Fruit fly (Drosophila melanogaster): Measurements from ENCODE around the gene CASK.

Gene CASK

DNA sequence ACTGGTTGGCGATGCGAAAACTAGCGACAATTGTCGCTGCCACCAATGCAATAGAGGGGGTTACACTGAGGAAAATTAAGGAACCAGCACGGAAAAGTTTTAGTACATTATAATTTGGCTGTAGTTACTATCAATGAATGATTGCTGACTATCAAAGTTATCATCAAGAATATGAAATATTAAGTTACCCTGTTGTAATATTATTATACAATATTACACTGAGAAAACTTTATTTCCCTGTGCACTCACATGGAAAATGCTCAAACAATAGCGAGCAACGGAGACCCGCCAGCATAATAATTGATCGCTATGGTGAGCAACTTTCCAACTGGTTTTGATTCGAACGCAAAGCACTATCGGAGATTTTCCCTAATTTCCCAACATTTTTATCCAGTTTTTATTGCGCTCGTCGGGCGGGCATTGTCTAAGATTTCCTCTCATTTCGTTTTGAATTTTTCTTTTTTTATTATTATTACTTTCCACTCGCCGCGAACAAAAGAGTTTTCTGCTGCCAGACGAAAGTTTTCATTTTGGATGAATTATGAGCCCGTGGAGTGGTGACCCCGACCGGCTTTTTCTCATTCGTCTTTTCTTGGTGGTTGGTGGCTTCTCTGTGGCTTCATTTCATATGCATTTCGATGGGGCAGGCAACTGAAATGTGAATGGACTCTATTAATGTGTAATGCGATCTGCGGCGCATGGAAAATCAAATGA is 39.8 kb upstream of the CASK start (continued):
- TF ChIP-seq CG10631 (GFP tag; optimal IDR thresholded peaks at IDR 0.05), result peak; percentile 54
- TF ChIP-seq pdm3 (GFP tag; optimal IDR thresholded peaks at IDR 0.05), result peak; percentile 71
- TF ChIP-seq lz (GFP tag; optimal IDR thresholded peaks at IDR 0.05), result peak; percentile 41
- TF ChIP-seq Sox14 (GFP tag; optimal IDR thresholded peaks at IDR 0.05), result peak; percentile 13
- TF ChIP-seq CG11294 (GFP tag; IDR thresholded peaks at IDR 0.05), result peak; percentile 73
- no peak for TF ChIP-seq vri (GFP tag; optimal IDR thresholded peaks at IDR 0.05)
- TF ChIP-seq cyc (GFP tag; optimal IDR thresholded peaks at IDR 0.05), result no peak
- TF ChIP-seq Smox (GFP tag; optimal IDR thresholded peaks at IDR 0.05), result peak; percentile 13
- no peak for TF ChIP-seq fd59A (GFP tag; optimal IDR thresholded peaks at IDR 0.05)
- peak; percentile 31 for TF ChIP-seq esn (GFP tag; optimal IDR thresholded peaks at IDR 0.05)
- TF ChIP-seq CG7368 (GFP tag; optimal IDR thresholded peaks at IDR 0.05), result peak; percentile 32
- peak; percentile 50 for TF ChIP-seq CG6792 (GFP tag; optimal IDR thresholded peaks at IDR 0.05)
- peak; percentile 80 for TF ChIP-seq net (GFP tag; optimal IDR thresholded peaks at IDR 0.05)
- peak; percentile 32 for TF ChIP-seq CG8632 (GFP tag; optimal IDR thresholded peaks at IDR 0.05)
- no peak for TF ChIP-seq CG31627 (GFP tag; optimal IDR thresholded peaks at IDR 0.05)
- TF ChIP-seq salr (GFP tag; optimal IDR thresholded peaks at IDR 0.05), result peak in 1 of 2 experiments; percentile 83
- no peak for TF ChIP-seq CG6854 (GFP tag; optimal IDR thresholded peaks at IDR 0.05)
- no peak for TF ChIP-seq topi (GFP tag; optimal IDR thresholded peaks at IDR 0.05)
- TF ChIP-seq CG11762 (GFP tag; optimal IDR thresholded peaks at IDR 0.05; ENCODE audit: insufficient read depth), result peak; percentile 46
- TF ChIP-seq Lpt (GFP tag; optimal IDR thresholded peaks at IDR 0.05), result peak; percentile 88
- TF ChIP-seq CG3032 (tag; optimal IDR thresholded peaks at IDR 0.05), result no peak
- TF ChIP-seq Hr4 (GFP tag; optimal IDR thresholded peaks at IDR 0.05), result peak; percentile 96
- peak; percentile 51 for TF ChIP-seq CG3919 (GFP tag; optimal IDR thresholded peaks at IDR 0.05)
- TF ChIP-seq CG32006 (GFP tag; optimal IDR thresholded peaks at IDR 0.05), result peak; percentile 97
- TF ChIP-seq CG9139 (GFP tag; optimal IDR thresholded peaks at IDR 0.05), result no peak
- no peak for TF ChIP-seq Eip93F (GFP tag; optimal IDR thresholded peaks at IDR 0.05)
- peak; percentile 96 for TF ChIP-seq eg (GFP tag; IDR thresholded peaks at IDR 0.05)
- peak; percentile 89 for TF ChIP-seq Eip78C (GFP tag)
- TF ChIP-seq achi (GFP tag; optimal IDR thresholded peaks at IDR 0.05), result peak; percentile 69
- TF ChIP-seq CG15336 (GFP tag; IDR thresholded peaks at IDR 0.05), result peak; percentile 97

DNA sequence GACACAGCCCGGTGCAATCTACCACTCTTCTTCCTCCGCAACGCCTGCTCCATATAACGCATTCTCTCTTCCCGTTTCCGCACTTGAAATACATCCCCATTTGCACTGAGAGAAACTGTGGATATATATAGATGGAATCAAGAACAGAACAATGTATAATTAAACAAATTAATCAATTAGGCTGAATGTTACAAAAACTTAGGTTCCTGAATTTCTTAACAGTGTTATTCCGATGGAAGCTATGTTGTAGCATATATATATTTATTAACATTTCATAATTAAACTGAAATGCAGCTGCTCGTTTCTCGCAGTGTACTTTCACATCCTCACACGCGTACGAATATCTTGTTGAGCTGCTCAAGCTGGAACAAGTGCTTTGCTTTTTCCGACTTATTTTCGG is 37.0 kb upstream of the CASK start:
- TF ChIP-seq CG6792 (GFP tag; optimal IDR thresholded peaks at IDR 0.05) (peak; percentile 94), Ets96B (tag; optimal IDR thresholded peaks at IDR 0.05) (peak; percentile 78), Blimp-1 (GFP tag; optimal IDR thresholded peaks at IDR 0.05) (peak; percentile 80), CG3919 (GFP tag; optimal IDR thresholded peaks at IDR 0.05) (peak; percentile 88), CG3032 (tag; optimal IDR thresholded peaks at IDR 0.05) (peak; percentile 82), CG34406 (GFP tag; optimal IDR thresholded peaks at IDR 0.05) (peak; percentile 91), Met (GFP tag; optimal IDR thresholded peaks at IDR 0.05) (peak; percentile 97), CG8119 (GFP tag; IDR thresholded peaks at IDR 0.05) (peak; percentile 89), spab (GFP tag; optimal IDR thresholded peaks at IDR 0.05) (peak; percentile 82), Lpt (GFP tag; optimal IDR thresholded peaks at IDR 0.05) (peak; percentile 73), vri (GFP tag; optimal IDR thresholded peaks at IDR 0.05) (peak; percentile 91), fd59A (GFP tag; optimal IDR thresholded peaks at IDR 0.05) (peak; percentile 70), CG8319 (GFP tag; optimal IDR thresholded peaks at IDR 0.05) (peak; percentile 75), Sox14 (GFP tag; optimal IDR thresholded peaks at IDR 0.05) (peak; percentile 93), fd85E (GFP tag; optimal IDR thresholded peaks at IDR 0.05) (peak; percentile 39), svp (GFP tag) (peak; percentile 99), CG8632 (GFP tag; optimal IDR thresholded peaks at IDR 0.05) (peak; percentile 92), Gug (GFP tag; IDR thresholded peaks at IDR 0.05) (peak; percentile 69), CG1621 (tag; optimal IDR thresholded peaks at IDR 0.05) (peak; percentile 77), CG11902 (GFP tag; optimal IDR thresholded peaks at IDR 0.05) (peak; percentile 83), CG11762 (GFP tag; optimal IDR thresholded peaks at IDR 0.05; ENCODE audit: insufficient read depth) (peak; percentile 68), Hr4 (GFP tag; optimal IDR thresholded peaks at IDR 0.05) (peak; percentile 90), Hr39 (GFP tag; optimal IDR thresholded peaks at IDR 0.05) (peak; percentile 96), Hr38 (GFP tag; optimal IDR thresholded peaks at IDR 0.05) (no peak), CG9139 (GFP tag; optimal IDR thresholded peaks at IDR 0.05) (peak; percentile 63), acj6 (GFP tag; optimal IDR thresholded peaks at IDR 0.05) (peak; percentile 92), CG11294 (GFP tag; IDR thresholded peaks at IDR 0.05) (peak; percentile 53; the same call in 1 of the 2 replicates), ss (GFP tag; optimal IDR thresholded peaks at IDR 0.05) (peak; percentile 85 to 88), CG15336 (GFP tag; IDR thresholded peaks at IDR 0.05) (peak; percentile 90), Ets21C (GFP tag; optimal IDR thresholded peaks at IDR 0.05) (peak; percentile 95), Smox (GFP tag; optimal IDR thresholded peaks at IDR 0.05) (peak; percentile 96), CG6854 (GFP tag; optimal IDR thresholded peaks at IDR 0.05) (peak; percentile 87), Eip78C (GFP tag) (peak; percentile 98), CG10669 (GFP tag; optimal IDR thresholded peaks at IDR 0.05) (peak; percentile 75)

All from whole organism, prepupa.